Fruit fly (Drosophila melanogaster) S2 (cell line): Measurements from ENCODE around the gene CG18788.

Experiments
- CG8478 ChIP-seq: fragments of >200 bp; optimal IDR thresholded peaks from 2 replicates; lab custom pipeline; 2018
- CTCF ChIP-seq, 2 experiments: fragments of >200 bp; optimal IDR thresholded peaks; 2 replicates each; lab custom pipeline; 2018

- TF ChIP-seq CG8478 (no peak), CTCF (optimal IDR thresholded peaks at IDR 0.05; lab: Kevin White, UChicago) (no peak)
These were observed 5.2 kb upstream of the CG18788 start for dm6 chr2L:12028808-12029207.
